Fruit fly (Drosophila melanogaster): ENCODE data around the gene CG1662.
A peak's percentile ranks its signal among the peaks of the same experiment; 100 is the strongest.

CG1662 gene

dm6 chrX:13394343-13394742, 7.0 kb downstream of the CG1662 start (continued):
- TF ChIP-seq so (GFP tag; IDR thresholded peaks at IDR 0.05) (no peak), CG33213 (GFP tag; optimal IDR thresholded peaks at IDR 0.05) (no peak)

dm6 chrX:13395020-13395419, 7.7 kb downstream of the CG1662 start:
- TF ChIP-seq chinmo (GFP tag; IDR thresholded peaks at IDR 0.05; ENCODE audit: partially characterized antibody): 0 out of 4 replicates have a peak, but pooled peaks have one; percentile 53
- TF ChIP-seq Camta (GFP tag; optimal IDR thresholded peaks at IDR 0.05): no peak
- no peak for TF ChIP-seq CG11695 (GFP tag; IDR thresholded peaks at IDR 0.05)
- TF ChIP-seq CG3163 (GFP tag; optimal IDR thresholded peaks at IDR 0.05): peak; percentile 93
- TF ChIP-seq CG30431 (GFP tag; optimal IDR thresholded peaks at IDR 0.05): no peak
- no peak for TF ChIP-seq NC2α (GFP tag; optimal IDR thresholded peaks at IDR 0.05)
- TF ChIP-seq CG18599 (GFP tag; optimal IDR thresholded peaks at IDR 0.05): no peak
- TF ChIP-seq Pdp1 (GFP tag; optimal IDR thresholded peaks at IDR 0.05): peak in 1 of 2 experiments; percentile 55
- no peak for TF ChIP-seq CG7357 (GFP tag; IDR thresholded peaks at IDR 0.05)
- no peak for TF ChIP-seq ken (GFP tag; IDR thresholded peaks at IDR 0.05)
- no peak for TF ChIP-seq CHES-1-like (GFP tag; optimal IDR thresholded peaks at IDR 0.05)
- peak; percentile 44 to 61 for TF ChIP-seq Trl (optimal IDR thresholded peaks at IDR 0.05)
- no peak for TF ChIP-seq Trl (GFP tag; optimal IDR thresholded peaks at IDR 0.05)
- 0 out of 2 replicates have a peak, but pooled peaks have one; percentile 6 for TF ChIP-seq crol (GFP tag; IDR thresholded peaks at IDR 0.05)
- no peak for TF ChIP-seq TFAM (GFP tag; optimal IDR thresholded peaks at IDR 0.05)
- TF ChIP-seq corto (GFP tag; optimal IDR thresholded peaks at IDR 0.05): no peak

dm6 chrX:13395988-13396377, 8.6 kb downstream of the CG1662 start:
- 0 out of 3 replicates have a peak, but pooled peaks have one; percentile 25 for TF ChIP-seq CG34422 (GFP tag; IDR thresholded peaks at IDR 0.05)
- 0 out of 2 replicates have a peak, but pooled peaks have one; percentile 28 for TF ChIP-seq Dref (GFP tag; IDR thresholded peaks at IDR 0.05)
- TF ChIP-seq jumu (GFP tag; optimal IDR thresholded peaks at IDR 0.05): no peak
- no peak for TF ChIP-seq otp (GFP tag; IDR thresholded peaks at IDR 0.05)
- no peak for TF ChIP-seq fd102C (GFP tag; optimal IDR thresholded peaks at IDR 0.05)
- no peak for TF ChIP-seq aop (GFP tag; IDR thresholded peaks at IDR 0.05)
- TF ChIP-seq mirr (GFP tag; optimal IDR thresholded peaks at IDR 0.05): peak; percentile 67
- peak; percentile 23 for TF ChIP-seq sd (tag; optimal IDR thresholded peaks at IDR 0.05)
- TF ChIP-seq klu (GFP tag; IDR thresholded peaks at IDR 0.05): peak; percentile 60; the same call in 1 of the 2 replicates
- TF ChIP-seq CG6791 (GFP tag; IDR thresholded peaks at IDR 0.05; ENCODE audit: partially characterized antibody): no peak
- peak; percentile 58 for TF ChIP-seq CG13894 (tag; optimal IDR thresholded peaks at IDR 0.05)
- no peak for TF ChIP-seq Blimp-1 (GFP tag; optimal IDR thresholded peaks at IDR 0.05)
- TF ChIP-seq wor (GFP tag; IDR thresholded peaks at IDR 0.05): no peak
- TF ChIP-seq hth (optimal IDR thresholded peaks at IDR 0.05): no peak
- TF ChIP-seq gcm (GFP tag; optimal IDR thresholded peaks at IDR 0.05): no peak
- TF ChIP-seq CG1792 (GFP tag; optimal IDR thresholded peaks at IDR 0.05): no peak
- TF ChIP-seq ewg (GFP tag; optimal IDR thresholded peaks at IDR 0.05): no peak
- TF ChIP-seq ci (GFP tag; IDR thresholded peaks at IDR 0.05): 0 out of 3 replicates have a peak, but pooled peaks have one; percentile 47
- TF ChIP-seq trem (tag; optimal IDR thresholded peaks at IDR 0.05): no peak
- TF ChIP-seq Dad (GFP tag; optimal IDR thresholded peaks at IDR 0.05): no peak
- TF ChIP-seq sug (tag; optimal IDR thresholded peaks at IDR 0.05): peak; percentile 100
- no peak for TF ChIP-seq twi (tag; optimal IDR thresholded peaks at IDR 0.05)
- TF ChIP-seq ranshi (GFP tag; IDR thresholded peaks at IDR 0.05): no peak
- TF ChIP-seq Ets97D (GFP tag; optimal IDR thresholded peaks at IDR 0.05): no peak
- peak; percentile 29; the same call in 1 of the 2 replicates for TF ChIP-seq Drgx (GFP tag; IDR thresholded peaks at IDR 0.05)
- no peak for TF ChIP-seq CG30431 (GFP tag; optimal IDR thresholded peaks at IDR 0.05)
- no peak for TF ChIP-seq Awh (GFP tag; IDR thresholded peaks at IDR 0.05)
- TF ChIP-seq chinmo (GFP tag; IDR thresholded peaks at IDR 0.05; ENCODE audit: partially characterized antibody): peak; percentile 97
- peak; percentile 76 for TF ChIP-seq Adf1 (GFP tag; IDR thresholded peaks at IDR 0.05)
- TF ChIP-seq CG6854 (GFP tag; optimal IDR thresholded peaks at IDR 0.05): no peak
- TF ChIP-seq CG32532 (GFP tag; IDR thresholded peaks at IDR 0.05): 0 out of 2 replicates have a peak, but pooled peaks have one; percentile 6
- TF ChIP-seq CG17361 (GFP tag; IDR thresholded peaks at IDR 0.05): no peak
- no peak for TF ChIP-seq CG8388 (GFP tag; optimal IDR thresholded peaks at IDR 0.05)
- TF ChIP-seq NFAT (GFP tag; IDR thresholded peaks at IDR 0.05): peak; percentile 68

Data from whole organism, embryonic.